Fruit fly (Drosophila melanogaster): ENCODE results near the gene inaE.

inaE gene

DNA sequence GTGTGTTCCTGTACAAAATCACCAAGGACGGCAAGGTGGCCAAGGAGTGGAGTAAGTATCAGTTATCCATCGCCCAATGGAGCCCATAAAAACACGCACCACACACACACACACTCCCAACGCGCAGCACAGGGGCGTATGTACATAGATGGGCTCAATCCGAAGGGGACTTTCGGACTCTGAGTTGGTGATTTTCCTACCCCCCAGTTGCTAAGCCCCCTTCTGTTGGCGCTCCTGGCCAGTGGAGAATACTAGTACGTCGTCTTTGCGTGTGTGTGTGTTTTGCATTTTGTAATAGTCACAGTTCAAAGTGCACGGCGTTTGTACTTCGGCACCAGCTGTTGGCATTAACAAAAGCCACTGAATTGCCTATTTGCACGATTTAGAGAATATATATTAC is 43.5 kb upstream of the inaE start (continued):
- TF ChIP-seq CG6792 (GFP tag; optimal IDR thresholded peaks at IDR 0.05), result peak; percentile 77
- TF ChIP-seq Lpt (GFP tag; optimal IDR thresholded peaks at IDR 0.05), result peak; percentile 76
- peak; percentile 75 for TF ChIP-seq cyc (GFP tag; optimal IDR thresholded peaks at IDR 0.05)
- TF ChIP-seq Ets21C (GFP tag; optimal IDR thresholded peaks at IDR 0.05), result peak; percentile 66
- TF ChIP-seq achi (GFP tag; optimal IDR thresholded peaks at IDR 0.05), result peak; percentile 75
- TF ChIP-seq Hr39 (GFP tag; optimal IDR thresholded peaks at IDR 0.05), result peak; percentile 68
- TF ChIP-seq dsx (GFP tag; optimal IDR thresholded peaks at IDR 0.05; ENCODE audit: poor library complexity, severe bottlenecking), result peak; percentile 77
- peak; percentile 80 for TF ChIP-seq CG10631 (GFP tag; optimal IDR thresholded peaks at IDR 0.05)
- peak; percentile 61 for TF ChIP-seq Sox15 (GFP tag; optimal IDR thresholded peaks at IDR 0.05)
- TF ChIP-seq Hr4 (GFP tag; optimal IDR thresholded peaks at IDR 0.05), result peak; percentile 74
- TF ChIP-seq CG3032 (tag; optimal IDR thresholded peaks at IDR 0.05), result peak; percentile 71
- peak; percentile 87 for TF ChIP-seq pdm3 (GFP tag; optimal IDR thresholded peaks at IDR 0.05)
- TF ChIP-seq Eip78C (GFP tag), result peak; percentile 89

DNA sequence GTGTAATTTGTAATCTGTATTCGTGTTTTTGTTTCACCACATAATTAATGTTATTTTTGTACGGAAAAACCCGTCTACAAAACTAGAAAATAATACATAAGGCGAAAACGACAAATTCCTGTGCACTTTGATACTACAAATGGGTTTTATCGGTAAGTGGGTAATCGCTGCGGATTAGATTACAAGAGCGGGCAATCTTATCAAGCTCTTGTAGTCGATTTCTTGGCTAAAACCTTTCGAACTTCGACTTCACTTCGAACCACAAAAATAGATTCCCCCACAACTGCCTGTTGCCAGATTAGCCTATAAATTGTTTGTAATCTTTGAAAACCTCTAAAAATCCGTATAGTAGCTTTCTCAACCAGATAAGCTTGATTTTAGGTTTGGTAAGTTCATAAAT is 42.5 kb upstream of the inaE start:
- peak; percentile 6 for TF ChIP-seq vri (GFP tag; optimal IDR thresholded peaks at IDR 0.05)
- no peak for TF ChIP-seq CG6808 (GFP tag; optimal IDR thresholded peaks at IDR 0.05)

DNA sequence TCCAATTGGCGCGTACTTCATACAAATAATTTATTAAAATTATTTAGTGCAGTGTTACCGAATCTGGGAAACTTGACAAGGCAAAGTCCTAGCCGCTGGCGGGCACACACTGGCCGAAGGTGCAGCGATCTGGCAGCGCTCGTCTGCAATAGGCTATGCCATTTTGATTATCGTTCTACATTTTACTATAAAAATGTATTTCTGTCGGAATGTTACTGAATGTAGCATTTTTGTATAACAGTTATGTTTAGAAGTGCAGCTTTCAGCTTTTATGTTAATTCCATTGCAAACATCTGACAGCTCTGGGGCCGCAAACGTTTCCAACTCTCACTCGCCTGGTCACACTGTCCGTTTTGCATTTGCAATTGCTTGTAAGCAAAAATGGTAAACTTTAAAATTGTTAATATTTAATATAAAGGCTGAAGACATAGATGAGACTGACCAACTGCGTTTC is 38.9 kb upstream of the inaE start, which contains the start of gene Grip91:
TSS of gene Grip91 (minus strand) at position 85 of the 454 bp plus-strand sequence.
- TF ChIP-seq achi (GFP tag; optimal IDR thresholded peaks at IDR 0.05) (peak; percentile 51), OdsH (GFP tag; optimal IDR thresholded peaks at IDR 0.05) (no peak), fd85E (GFP tag; optimal IDR thresholded peaks at IDR 0.05) (no peak), Sox102F (GFP tag; optimal IDR thresholded peaks at IDR 0.05) (no peak), CG6276 (GFP tag; optimal IDR thresholded peaks at IDR 0.05) (no peak), topi (GFP tag; optimal IDR thresholded peaks at IDR 0.05) (peak; percentile 6), esn (GFP tag; optimal IDR thresholded peaks at IDR 0.05) (no peak), ss (GFP tag; optimal IDR thresholded peaks at IDR 0.05) (peak in 1 of 2 experiments; percentile 4), Eip78C (GFP tag) (peak; percentile 60), cyc (GFP tag; optimal IDR thresholded peaks at IDR 0.05) (no peak), CG11762 (GFP tag; optimal IDR thresholded peaks at IDR 0.05; ENCODE audit: insufficient read depth) (no peak), Sox14 (GFP tag; optimal IDR thresholded peaks at IDR 0.05) (peak; percentile 35), CG10631 (GFP tag; optimal IDR thresholded peaks at IDR 0.05) (no peak), svp (GFP tag) (peak; percentile 51), CG32006 (GFP tag; optimal IDR thresholded peaks at IDR 0.05) (no peak), CG31627 (GFP tag; optimal IDR thresholded peaks at IDR 0.05) (peak; percentile 2)

DNA sequence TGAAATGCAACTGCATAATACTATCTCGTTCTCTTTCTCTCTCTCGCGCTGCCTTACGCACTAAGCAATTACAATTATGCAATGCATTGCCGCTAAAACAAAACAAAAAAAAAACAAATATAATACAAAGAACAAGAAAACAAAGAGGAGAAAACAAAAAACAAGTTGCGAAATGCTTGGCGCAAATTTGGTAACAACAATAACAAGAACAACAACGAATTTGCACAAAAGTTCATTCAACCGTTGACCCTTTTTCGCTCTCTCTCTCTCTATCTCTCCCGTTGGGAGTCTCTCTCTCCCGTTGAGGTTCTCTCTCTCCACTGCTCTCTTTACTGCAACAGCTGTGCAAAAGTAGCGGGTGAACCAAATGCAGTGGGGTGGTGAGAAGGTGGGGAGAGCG is 36.5 kb upstream of the inaE start:
- TF ChIP-seq CG6163 (GFP tag; IDR thresholded peaks at IDR 0.05) (0 out of 3 replicates have a peak, but pooled peaks have one; percentile 6), CG32006 (GFP tag; optimal IDR thresholded peaks at IDR 0.05) (no peak), spab (GFP tag; optimal IDR thresholded peaks at IDR 0.05) (no peak), Gug (GFP tag; IDR thresholded peaks at IDR 0.05) (no peak), Eip75B (GFP tag; optimal IDR thresholded peaks at IDR 0.05) (peak; percentile 2), CG6276 (GFP tag; optimal IDR thresholded peaks at IDR 0.05) (no peak), Ets21C (GFP tag; optimal IDR thresholded peaks at IDR 0.05) (no peak), CG11294 (GFP tag; IDR thresholded peaks at IDR 0.05) (no peak), Eip78C (GFP tag) (peak; percentile 77), CG11902 (GFP tag; optimal IDR thresholded peaks at IDR 0.05) (no peak), topi (GFP tag; optimal IDR thresholded peaks at IDR 0.05) (no peak), CG3919 (GFP tag; optimal IDR thresholded peaks at IDR 0.05) (no peak), CG10631 (GFP tag; optimal IDR thresholded peaks at IDR 0.05) (no peak), Blimp-1 (GFP tag; optimal IDR thresholded peaks at IDR 0.05) (no peak), CG8632 (GFP tag; optimal IDR thresholded peaks at IDR 0.05) (no peak), CG16779 (tag; optimal IDR thresholded peaks at IDR 0.05) (no peak), Smox (GFP tag; optimal IDR thresholded peaks at IDR 0.05) (no peak), cyc (GFP tag; optimal IDR thresholded peaks at IDR 0.05) (no peak), Sox15 (GFP tag; optimal IDR thresholded peaks at IDR 0.05) (no peak), vri (GFP tag; optimal IDR thresholded peaks at IDR 0.05) (peak; percentile 92), CG8319 (GFP tag; optimal IDR thresholded peaks at IDR 0.05) (no peak), esn (GFP tag; optimal IDR thresholded peaks at IDR 0.05) (no peak), CG11762 (GFP tag; optimal IDR thresholded peaks at IDR 0.05; ENCODE audit: insufficient read depth) (no peak), CG9139 (GFP tag; optimal IDR thresholded peaks at IDR 0.05) (no peak), CG8119 (GFP tag; IDR thresholded peaks at IDR 0.05) (peak; percentile 41; the same call in 1 of the 3 replicates), Sox102F (GFP tag; optimal IDR thresholded peaks at IDR 0.05) (peak; percentile 24), CG4318 (GFP tag; optimal IDR thresholded peaks at IDR 0.05) (no peak), CG3032 (tag; optimal IDR thresholded peaks at IDR 0.05) (no peak), lz (GFP tag; optimal IDR thresholded peaks at IDR 0.05) (no peak), CG6792 (GFP tag; optimal IDR thresholded peaks at IDR 0.05) (no peak), dac (GFP tag; optimal IDR thresholded peaks at IDR 0.05) (no peak), Hr39 (GFP tag; optimal IDR thresholded peaks at IDR 0.05) (no peak), CG6808 (GFP tag; optimal IDR thresholded peaks at IDR 0.05) (no peak)
